Fruit fly (Drosophila melanogaster) whole organism, pupa: ENCODE data around the gene Tbcd.
A peak's percentile ranks its signal among the peaks of the same experiment; 100 is the strongest.

ENCODE experiments used
- CG10348 ChIP-seq: fragments of 200-800 bp; sonication (Bioruptor generic); IDR thresholded peaks from 2 replicates; pipeline ENCODE4 v1.3.6; 2022; ENCODE audit warnings: missing biosample characterization, missing genetic modification characterization
- CG12605 ChIP-seq: fragments of 200-800 bp; sonication (Bioruptor generic); IDR thresholded peaks from 2 replicates; pipeline ENCODE4 v1.3.6; 2022; ENCODE audit warnings: missing biosample characterization, missing genetic modification characterization
- CG13204 ChIP-seq: fragments of 200-800 bp; sonication (Bioruptor generic); optimal IDR thresholded peaks from 2 replicates; lab custom pipeline; 2018; ENCODE audit warnings: missing biosample characterization, mild to moderate bottlenecking, missing genetic modification characterization, moderate library complexity
- CG14655 ChIP-seq: fragments of 200-800 bp; sonication (Bioruptor generic); optimal IDR thresholded peaks from 3 replicates; lab custom pipeline; 2017; ENCODE audit warnings: mild to moderate bottlenecking, missing biosample characterization, missing genetic modification reagents, missing genetic modification characterization
- CG15710 ChIP-seq: fragments of 200-800 bp; sonication (Bioruptor generic); optimal IDR thresholded peaks from 2 replicates; lab custom pipeline; 2018; ENCODE audit warnings: missing biosample characterization, mild to moderate bottlenecking, missing genetic modification characterization, moderate library complexity
- CG17806 ChIP-seq: fragments of 200-800 bp; sonication (Bioruptor generic); optimal IDR thresholded peaks from 2 replicates; lab custom pipeline; 2018; ENCODE audit warnings: missing biosample characterization, mild to moderate bottlenecking, missing genetic modification characterization, moderate library complexity
- CG32121 ChIP-seq: fragments of 200-800 bp; sonication (Bioruptor generic); IDR thresholded peaks from 2 replicates; pipeline ENCODE4 v1.3.6; 2022; ENCODE audit warnings: missing biosample characterization, missing genetic modification characterization
- CG34367 ChIP-seq: fragments of 200-800 bp; sonication (Bioruptor generic); optimal IDR thresholded peaks from 2 replicates; lab custom pipeline; 2018; ENCODE audit warnings: missing biosample characterization, mild to moderate bottlenecking, missing genetic modification characterization
- CG4496 ChIP-seq: fragments of 200-800 bp; sonication (Bioruptor generic); IDR thresholded peaks from 3 replicates; pipeline ENCODE4 v1.3.6; 2022; ENCODE audit warnings: missing biosample characterization, missing genetic modification characterization
- CG8159 ChIP-seq: fragments of 200-800 bp; sonication (Bioruptor generic); optimal IDR thresholded peaks from 3 replicates; lab custom pipeline; 2018; ENCODE audit warnings: missing biosample characterization, mild to moderate bottlenecking, missing genetic modification characterization, moderate library complexity
- CG8301 ChIP-seq: fragments of 200-800 bp; sonication (Bioruptor generic); optimal IDR thresholded peaks from 2 replicates; lab custom pipeline; 2018; ENCODE audit warnings: missing biosample characterization, mild to moderate bottlenecking, missing genetic modification characterization
- CG9948 ChIP-seq: fragments of 200-800 bp; sonication (Bioruptor generic); optimal IDR thresholded peaks from 2 replicates; lab custom pipeline; 2018; ENCODE audit warnings: missing biosample characterization, mild to moderate bottlenecking, missing genetic modification characterization, moderate library complexity
- D1 ChIP-seq: fragments of 200-800 bp; sonication (Bioruptor generic); optimal IDR thresholded peaks from 2 replicates; lab custom pipeline; 2018; ENCODE audit warnings: missing biosample characterization, mild to moderate bottlenecking, missing genetic modification characterization, moderate library complexity
- EcR ChIP-seq: fragments of 200-800 bp; sonication (Bioruptor generic); optimal IDR thresholded peaks from 3 replicates; lab custom pipeline; 2019; ENCODE audit warnings: missing biosample characterization, missing genetic modification characterization, mild to moderate bottlenecking, moderate library complexity, missing genetic modification reagents
- Ets98B ChIP-seq: fragments of 200-800 bp; sonication (Bioruptor generic); IDR thresholded peaks from 2 replicates; pipeline ENCODE4 v1.3.6; 2022; ENCODE audit warnings: missing biosample characterization, missing genetic modification characterization
- Pif1A ChIP-seq: fragments of 200-800 bp; sonication (Bioruptor generic); optimal IDR thresholded peaks from 3 replicates; lab custom pipeline; 2016; ENCODE audit warnings: missing biosample characterization, missing genetic modification characterization
- Pif1B ChIP-seq: fragments of 200-800 bp; sonication (Bioruptor generic); optimal IDR thresholded peaks from 3 replicates; lab custom pipeline; 2016; ENCODE audit warnings: missing biosample characterization, missing genetic modification characterization
- Snoo ChIP-seq: fragments of 200-800 bp; sonication (Bioruptor generic); optimal IDR thresholded peaks from 3 replicates; lab custom pipeline; 2017; ENCODE audit warnings: missing biosample characterization, mild to moderate bottlenecking, missing genetic modification characterization, inconsistent platforms
- fd96Ca ChIP-seq: fragments of 200-800 bp; sonication (Bioruptor generic); IDR thresholded peaks from 3 replicates; pipeline ENCODE4 v1.3.6; 2022; ENCODE audit warnings: missing biosample characterization, missing genetic modification characterization
- gl ChIP-seq: fragments of 200-800 bp; sonication (Bioruptor generic); optimal IDR thresholded peaks from 2 replicates; lab custom pipeline; 2018; ENCODE audit warnings: missing biosample characterization, mild to moderate bottlenecking, missing genetic modification characterization
- rn ChIP-seq: fragments of 200-800 bp; sonication (Bioruptor generic); IDR thresholded peaks from 2 replicates; pipeline ENCODE4 v1.3.6; 2022; ENCODE audit warnings: missing biosample characterization, missing genetic modification characterization

Tbcd gene

DNA sequence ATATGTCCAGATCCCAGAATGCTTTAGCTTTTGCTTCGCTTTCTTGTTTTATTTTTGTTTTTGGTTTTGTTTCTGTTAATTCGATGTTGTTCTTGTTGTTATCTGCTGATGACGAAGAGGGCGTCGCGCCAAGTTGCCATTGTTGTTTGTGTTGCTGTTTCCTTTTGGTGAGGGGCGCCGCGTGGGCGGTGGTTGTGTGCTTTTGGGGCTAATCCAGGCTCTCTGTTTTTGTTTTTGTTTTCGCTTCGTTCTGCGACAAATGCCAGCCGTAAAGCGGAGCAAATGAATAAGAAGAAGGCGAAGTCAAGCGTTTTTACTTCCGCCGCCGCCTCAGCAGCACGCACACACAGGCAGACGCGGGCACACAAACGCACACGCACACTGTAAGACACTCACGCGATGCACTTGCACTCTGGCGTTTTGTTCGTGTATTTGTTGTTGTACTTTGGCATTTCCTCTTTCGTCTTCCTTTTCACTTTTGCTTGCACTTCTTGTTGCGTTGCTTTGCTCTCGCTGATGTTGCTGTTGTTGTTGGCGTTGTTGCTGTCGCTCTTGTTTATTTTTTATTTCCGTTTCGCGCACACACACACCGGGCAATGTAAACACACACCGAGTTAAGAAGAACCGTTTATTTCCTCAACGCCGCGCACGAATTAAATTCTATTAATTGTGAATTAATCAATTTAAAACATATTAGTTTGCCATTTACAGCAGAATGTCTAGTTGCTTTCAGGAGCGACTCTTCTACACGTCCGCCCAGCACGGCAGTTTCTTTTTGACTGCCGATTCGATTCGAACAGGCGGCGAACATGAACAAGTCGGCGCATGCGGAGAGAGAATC is 30.9 kb downstream of the Tbcd start, which contains the start of gene aop:
aop (minus strand) TSS at position 786 of the 841 bp plus-strand sequence.
- TF ChIP-seq CG14655 (GFP tag; lab: Kevin White, UChicago) = peak; percentile 30
- TF ChIP-seq CG17806 (tag; lab: Kevin White, UChicago) = no peak
- TF ChIP-seq D1 (tag; lab: Kevin White, UChicago) = no peak
- peak; percentile 44 for TF ChIP-seq Pif1B
- no peak for TF ChIP-seq CG32121 (GFP tag; lab: Robert Waterston, UW)
- peak; percentile 5 for TF ChIP-seq CG9948 (tag; lab: Kevin White, UChicago)
- no peak for TF ChIP-seq Ets98B (GFP tag; lab: Robert Waterston, UW)
- no peak for TF ChIP-seq CG12605 (GFP tag; lab: Robert Waterston, UW)
- no peak for TF ChIP-seq CG10348 (GFP tag; lab: Robert Waterston, UW)
- TF ChIP-seq EcR (GFP tag; lab: Kevin White, UChicago) = peak; percentile 77
- peak; percentile 24 for TF ChIP-seq CG8159 (tag; lab: Kevin White, UChicago)
- TF ChIP-seq Pif1A = peak; percentile 38
- peak; percentile 10 for TF ChIP-seq CG8301 (tag; lab: Kevin White, UChicago)
- TF ChIP-seq CG4496 (GFP tag; lab: Robert Waterston, UW) = 0 out of 3 replicates have a peak, but pooled peaks have one; percentile 23
- TF ChIP-seq CG15710 (tag; lab: Kevin White, UChicago) = no peak
- 0 out of 2 replicates have a peak, but pooled peaks have one; percentile 36 for TF ChIP-seq rn (GFP tag; lab: Robert Waterston, UW)
- peak; percentile 42 for TF ChIP-seq CG34367 (tag; lab: Kevin White, UChicago)
- peak; percentile 57 for TF ChIP-seq CG13204 (GFP tag; lab: Kevin White, UChicago)
- TF ChIP-seq gl = peak; percentile 22
- no peak; the same call in 2 of the 3 replicates for TF ChIP-seq fd96Ca (GFP tag; lab: Robert Waterston, UW)
- TF ChIP-seq Snoo = peak; percentile 30

DNA sequence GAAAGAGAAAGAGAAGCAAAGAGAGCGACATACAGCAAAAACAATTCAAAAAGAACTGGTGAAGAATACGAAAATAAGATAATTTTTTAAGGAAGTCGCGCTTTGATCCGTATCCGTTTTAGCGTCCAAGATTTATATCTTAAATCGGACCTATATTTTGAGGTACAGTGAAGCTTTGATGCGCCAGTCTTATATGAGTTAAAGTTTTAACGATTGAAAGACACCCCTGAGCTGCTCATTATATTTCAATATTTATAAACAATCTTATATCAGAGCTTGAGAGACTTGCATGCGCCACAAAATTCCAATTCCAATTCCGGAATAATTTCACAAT is 31.5 kb downstream of the Tbcd start:
- TF ChIP-seq CG4496 (GFP tag; lab: Robert Waterston, UW) (peak; percentile 49), D1 (tag; lab: Kevin White, UChicago) (no peak), gl (no peak), CG8159 (tag; lab: Kevin White, UChicago) (no peak), CG12605 (GFP tag; lab: Robert Waterston, UW) (0 out of 2 replicates have a peak, but pooled peaks have one; percentile 23), Snoo (no peak), CG32121 (GFP tag; lab: Robert Waterston, UW) (no peak), Ets98B (GFP tag; lab: Robert Waterston, UW) (peak; percentile 19), Pif1B (no peak), Pif1A (no peak), rn (GFP tag; lab: Robert Waterston, UW) (no peak), CG14655 (GFP tag; lab: Kevin White, UChicago) (no peak), CG34367 (tag; lab: Kevin White, UChicago) (no peak), CG9948 (tag; lab: Kevin White, UChicago) (no peak)

DNA sequence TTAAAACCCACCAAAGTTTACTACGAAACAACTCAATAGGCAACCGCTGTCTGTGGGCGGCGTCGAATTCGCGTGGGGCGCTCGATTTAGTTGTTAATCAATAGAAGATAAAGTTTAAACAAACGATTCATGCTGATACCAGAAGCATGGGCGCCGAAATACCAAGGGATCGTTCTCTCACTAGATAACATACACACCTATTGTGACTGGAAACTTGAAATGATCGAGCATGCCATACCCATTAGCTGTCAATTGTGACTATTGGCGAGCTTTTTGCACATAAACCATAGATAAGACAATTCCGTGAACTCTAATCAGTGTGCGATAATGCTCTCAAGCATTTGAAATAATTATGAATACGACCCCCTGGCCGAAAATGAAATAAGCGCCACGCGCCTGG is 32.0 kb downstream of the Tbcd start:
- TF ChIP-seq rn (GFP tag; lab: Robert Waterston, UW) = no peak
- 0 out of 3 replicates have a peak, but pooled peaks have one; percentile 5 for TF ChIP-seq fd96Ca (GFP tag; lab: Robert Waterston, UW)
- TF ChIP-seq, all 21 proteins: peak for 1

DNA sequence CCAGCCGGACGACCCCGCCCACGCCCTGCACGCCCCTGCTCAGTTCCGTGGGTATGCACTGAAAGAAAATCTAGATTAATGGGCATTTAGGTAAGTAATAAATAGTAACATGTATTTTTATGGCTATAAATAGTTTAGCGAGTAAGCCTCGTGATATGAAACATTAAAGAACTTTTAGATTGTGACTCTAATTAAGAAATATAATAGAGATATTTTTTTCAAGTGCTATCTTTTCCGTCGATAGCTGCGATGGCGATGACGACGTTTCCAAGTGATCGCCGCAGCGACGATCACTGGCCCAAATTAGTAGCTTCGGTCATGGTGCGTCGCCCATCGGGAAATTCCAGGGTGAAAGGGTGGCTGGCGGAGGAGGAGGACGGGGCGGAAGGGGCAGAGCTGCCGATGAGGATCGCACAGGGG is 32.8 kb downstream of the Tbcd start:
- TF ChIP-seq CG9948 (tag; lab: Kevin White, UChicago) (peak; percentile 89), CG12605 (GFP tag; lab: Robert Waterston, UW) (peak; percentile 89), Snoo (peak; percentile 73), Pif1A (peak; percentile 88), Ets98B (GFP tag; lab: Robert Waterston, UW) (peak; percentile 91), CG4496 (GFP tag; lab: Robert Waterston, UW) (peak; percentile 90), CG8159 (tag; lab: Kevin White, UChicago) (peak; percentile 89), CG17806 (tag; lab: Kevin White, UChicago) (peak; percentile 89), CG14655 (GFP tag; lab: Kevin White, UChicago) (peak; percentile 90), CG32121 (GFP tag; lab: Robert Waterston, UW) (peak; percentile 90), D1 (tag; lab: Kevin White, UChicago) (peak; percentile 42), fd96Ca (GFP tag; lab: Robert Waterston, UW) (peak; percentile 82; the same call in 2 of the 3 replicates), Pif1B (peak; percentile 78), CG15710 (tag; lab: Kevin White, UChicago) (peak; percentile 85), gl (peak; percentile 67), EcR (GFP tag; lab: Kevin White, UChicago) (peak; percentile 61), CG13204 (GFP tag; lab: Kevin White, UChicago) (peak; percentile 69), CG34367 (tag; lab: Kevin White, UChicago) (peak; percentile 80), rn (GFP tag; lab: Robert Waterston, UW) (peak; percentile 78), CG10348 (GFP tag; lab: Robert Waterston, UW) (peak; percentile 50; the same call in 1 of the 2 replicates), CG8301 (tag; lab: Kevin White, UChicago) (peak; percentile 89)

DNA sequence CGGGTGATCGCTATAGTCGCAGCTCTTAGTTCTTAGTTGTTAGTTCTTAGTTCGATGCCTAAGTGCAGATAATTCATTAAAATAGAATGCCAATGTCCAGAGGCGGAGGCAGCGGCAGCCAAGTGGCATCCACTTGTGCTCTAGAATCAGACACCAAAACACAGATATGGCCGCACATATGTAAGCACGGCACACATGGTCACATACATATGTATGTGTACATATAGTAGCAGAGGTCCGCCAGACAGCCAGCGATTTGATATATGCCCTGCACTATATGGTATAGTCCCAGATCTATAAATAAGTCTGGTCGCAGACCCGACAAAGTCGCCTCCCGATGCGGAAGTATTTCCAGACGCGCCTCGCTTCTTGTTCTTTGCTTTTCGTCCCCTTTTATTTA is 33.3 kb downstream of the Tbcd start:
- TF ChIP-seq D1 (tag; lab: Kevin White, UChicago) (no peak), Ets98B (GFP tag; lab: Robert Waterston, UW) (no peak), CG32121 (GFP tag; lab: Robert Waterston, UW) (peak; percentile 15; the same call in 1 of the 2 replicates)
